Fruit fly (Drosophila melanogaster) whole organism, pupa: ENCODE measurements around the gene Ir94b.

Source experiments
- CG12605 ChIP-seq: fragments of 200-800 bp; sonication (Bioruptor generic); IDR thresholded peaks from 2 replicates; pipeline ENCODE4 v1.3.6; 2022; ENCODE audit warnings: missing biosample characterization, missing genetic modification characterization
- rn ChIP-seq: fragments of 200-800 bp; sonication (Bioruptor generic); IDR thresholded peaks from 2 replicates; pipeline ENCODE4 v1.3.6; 2022; ENCODE audit warnings: missing biosample characterization, missing genetic modification characterization

DNA sequence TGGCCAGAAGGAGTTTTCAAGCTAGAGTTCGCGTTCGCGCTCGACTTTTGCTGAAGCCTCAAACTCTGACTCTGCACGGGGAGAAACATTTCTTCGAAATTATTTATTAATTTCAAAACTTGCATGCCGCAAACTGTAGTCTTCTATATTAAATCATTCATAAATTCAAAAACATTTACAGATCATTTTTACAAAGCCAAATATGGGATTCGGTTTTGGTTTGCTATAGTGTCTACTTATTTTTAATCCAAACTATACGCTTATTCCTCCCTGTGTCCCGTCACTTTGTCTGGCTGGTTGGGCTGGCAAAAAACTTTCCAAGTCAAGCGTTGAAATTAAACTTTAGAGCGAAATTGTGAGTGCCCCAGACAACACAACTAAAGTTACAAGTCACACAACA lies 31.2 kb upstream of the Ir94b start:
- no peak for TF ChIP-seq CG12605 (GFP tag; lab: Robert Waterston, UW)
- TF ChIP-seq rn = no peak
